Fruit fly (Drosophila melanogaster): ENCODE measurements around the gene Rev1.
A peak's percentile ranks its signal among the peaks of the same experiment; 100 is the strongest.

The Rev1 gene

DNA sequence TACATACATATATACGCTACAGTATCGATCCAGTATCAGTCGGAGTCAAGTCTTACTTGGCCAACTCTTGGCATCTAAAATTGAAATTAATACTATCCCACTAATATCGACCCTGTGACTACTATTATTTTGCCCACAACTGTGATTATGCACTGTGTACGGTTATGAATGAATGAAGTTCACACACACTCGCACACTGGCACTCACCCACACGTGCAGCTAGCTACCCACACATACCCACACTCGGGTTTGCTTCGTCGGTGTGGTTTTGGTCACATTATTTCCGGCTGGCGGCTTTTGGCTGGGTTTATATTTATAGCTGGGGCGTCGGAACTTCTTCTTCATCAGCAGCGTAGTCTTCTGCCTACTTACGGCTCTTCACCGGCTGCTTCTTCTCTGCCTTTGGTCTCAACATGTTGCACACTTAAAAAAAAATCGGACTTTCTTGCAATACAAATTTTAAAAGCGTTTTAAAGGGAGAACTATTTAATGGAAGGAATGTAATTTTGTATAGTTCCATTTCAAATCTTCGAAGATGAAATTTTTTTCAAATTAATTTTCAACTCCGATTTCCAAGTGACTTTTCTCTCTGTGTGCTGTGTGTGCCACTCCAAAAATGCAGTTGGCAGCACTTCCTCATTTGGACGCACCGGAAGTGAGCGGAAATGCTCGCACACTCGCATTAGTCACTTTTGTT is 19.7 kb upstream of the Rev1 start (continued):
- peak; percentile 89 for TF ChIP-seq CG12659 (GFP tag; optimal IDR thresholded peaks at IDR 0.05)
- peak; percentile 82 for TF ChIP-seq ranshi (GFP tag; IDR thresholded peaks at IDR 0.05)
- TF ChIP-seq pan (optimal IDR thresholded peaks at IDR 0.05) = no peak
- peak in 1 of 2 experiments; percentile 91 for TF ChIP-seq pan (GFP tag; optimal IDR thresholded peaks at IDR 0.05 in 1 of 2, IDR thresholded peaks at IDR 0.05 in 1 of 2)
- TF ChIP-seq org-1 (GFP tag; optimal IDR thresholded peaks at IDR 0.05) = peak; percentile 83
- TF ChIP-seq CG2875 (GFP tag; optimal IDR thresholded peaks at IDR 0.05) = peak; percentile 90
- TF ChIP-seq lola (GFP tag; optimal IDR thresholded peaks at IDR 0.05) = peak in 1 of 3 experiments; percentile 96
- TF ChIP-seq kah (GFP tag; optimal IDR thresholded peaks at IDR 0.05) = peak; percentile 80
- TF ChIP-seq Gsc (GFP tag; IDR thresholded peaks at IDR 0.05) = peak; percentile 81
- no peak for TF ChIP-seq pita (GFP tag; optimal IDR thresholded peaks at IDR 0.05)
- 0 out of 4 replicates have a peak, but pooled peaks have one; percentile 6 for TF ChIP-seq chinmo (GFP tag; IDR thresholded peaks at IDR 0.05; ENCODE audit: partially characterized antibody)
- no peak for TF ChIP-seq CG6791 (GFP tag; IDR thresholded peaks at IDR 0.05; ENCODE audit: partially characterized antibody)
- peak; percentile 92 for TF ChIP-seq CG32767 (GFP tag; IDR thresholded peaks at IDR 0.05)
- TF ChIP-seq lab (GFP tag; optimal IDR thresholded peaks at IDR 0.05) = peak; percentile 88
- TF ChIP-seq H15 (GFP tag; IDR thresholded peaks at IDR 0.05) = peak; percentile 92
- TF ChIP-seq CG12942 (GFP tag; optimal IDR thresholded peaks at IDR 0.05) = peak; percentile 91
- TF ChIP-seq Camta (GFP tag; optimal IDR thresholded peaks at IDR 0.05) = peak; percentile 93
- TF ChIP-seq unc-4 (GFP tag; IDR thresholded peaks at IDR 0.05; ENCODE audit: partially characterized antibody) = no peak
- TF ChIP-seq Ravus (GFP tag; IDR thresholded peaks at IDR 0.05) = peak; percentile 48
- TF ChIP-seq caup (GFP tag; optimal IDR thresholded peaks at IDR 0.05; ENCODE audit: severe bottlenecking) = peak; percentile 73
- peak; percentile 94 for TF ChIP-seq Blimp-1 (GFP tag; optimal IDR thresholded peaks at IDR 0.05)
- TF ChIP-seq CG17802 (tag; optimal IDR thresholded peaks at IDR 0.05) = peak; percentile 78
- no peak for TF ChIP-seq nerfin-2 (GFP tag; IDR thresholded peaks at IDR 0.05; ENCODE audit: partially characterized antibody)
- peak; percentile 95 for TF ChIP-seq pum (GFP tag; optimal IDR thresholded peaks at IDR 0.05)
- TF ChIP-seq CG7372 (GFP tag; IDR thresholded peaks at IDR 0.05) = peak; percentile 68
- peak; percentile 91 for TF ChIP-seq CG8944 (GFP tag; optimal IDR thresholded peaks at IDR 0.05)
- TF ChIP-seq Adf1 (GFP tag; IDR thresholded peaks at IDR 0.05) = peak; percentile 7; the same call in 1 of the 2 replicates
- TF ChIP-seq CG17829 (tag; optimal IDR thresholded peaks at IDR 0.05) = peak; percentile 96
- TF ChIP-seq Bteb2 (GFP tag; optimal IDR thresholded peaks at IDR 0.05) = peak; percentile 84
- peak; percentile 89 for TF ChIP-seq D19A (tag; optimal IDR thresholded peaks at IDR 0.05)
- TF ChIP-seq exex (tag; optimal IDR thresholded peaks at IDR 0.05) = no peak
- TF ChIP-seq Ptx1 (GFP tag; IDR thresholded peaks at IDR 0.05) = peak; percentile 89
- peak; percentile 6 for TF ChIP-seq MESR4 (GFP tag; optimal IDR thresholded peaks at IDR 0.05)
- peak; percentile 75 for TF ChIP-seq Fer1 (GFP tag; optimal IDR thresholded peaks at IDR 0.05)
- no peak for TF ChIP-seq CG13287 (GFP tag; IDR thresholded peaks at IDR 0.05; ENCODE audit: partially characterized antibody)
- TF ChIP-seq kni (GFP tag; optimal IDR thresholded peaks at IDR 0.05) = peak; percentile 72
- TF ChIP-seq GATAe (GFP tag; conservative IDR thresholded peaks at IDR 0.05) = no peak
- TF ChIP-seq ash1 (GFP tag; optimal IDR thresholded peaks at IDR 0.05) = no peak
- TF ChIP-seq peb (GFP tag; IDR thresholded peaks at IDR 0.05) = peak; percentile 85
- TF ChIP-seq CG10543 (GFP tag; optimal IDR thresholded peaks at IDR 0.05) = no peak
- TF ChIP-seq seq (GFP tag; IDR thresholded peaks at IDR 0.05) = peak; percentile 88
- TF ChIP-seq CG10565 (GFP tag; optimal IDR thresholded peaks at IDR 0.05) = peak; percentile 70
- TF ChIP-seq Neu2 (GFP tag; optimal IDR thresholded peaks at IDR 0.05; ENCODE audit: borderline replicate concordance) = peak; percentile 68
- peak; percentile 89 for TF ChIP-seq CG13775 (GFP tag; optimal IDR thresholded peaks at IDR 0.05)
- peak; percentile 87 for TF ChIP-seq dan (GFP tag; IDR thresholded peaks at IDR 0.05)
- peak; percentile 54 for TF ChIP-seq CG31365 (tag; optimal IDR thresholded peaks at IDR 0.05)
- TF ChIP-seq bcd (GFP tag; optimal IDR thresholded peaks at IDR 0.05) = peak; percentile 87
- peak; percentile 95 for TF ChIP-seq Ssrp (tag; optimal IDR thresholded peaks at IDR 0.05)
